Worm (Caenorhabditis elegans) whole organism, L4/young adult: ENCODE data around the gene F55C9.14.

Source experiments
- W03F9.2 ChIP-seq: fragments of 150-350 bp; optimal IDR thresholded peaks from 2 replicates; lab custom pipeline; 2014; ENCODE audit warnings: missing biosample characterization, missing genetic modification characterization
- him-1 ChIP-seq: sonication (generic microtip); optimal IDR thresholded peaks from 2 replicates; lab custom pipeline; 2016; ENCODE audit warnings: missing genotype, missing genetic modification reagents, missing genetic modification characterization, missing compliant biosample characterization

- TF ChIP-seq him-1 (tag; lab: Kevin White, UChicago): no peak
- TF ChIP-seq W03F9.2: no peak
Measured at ce11 chrV:19253520-19253919, 45.8 kb upstream of the F55C9.14 start, which contains the start of gene F21D9.4.
